Worm (Caenorhabditis elegans): Measurements from ENCODE around the gene rabx-5.

DNA sequence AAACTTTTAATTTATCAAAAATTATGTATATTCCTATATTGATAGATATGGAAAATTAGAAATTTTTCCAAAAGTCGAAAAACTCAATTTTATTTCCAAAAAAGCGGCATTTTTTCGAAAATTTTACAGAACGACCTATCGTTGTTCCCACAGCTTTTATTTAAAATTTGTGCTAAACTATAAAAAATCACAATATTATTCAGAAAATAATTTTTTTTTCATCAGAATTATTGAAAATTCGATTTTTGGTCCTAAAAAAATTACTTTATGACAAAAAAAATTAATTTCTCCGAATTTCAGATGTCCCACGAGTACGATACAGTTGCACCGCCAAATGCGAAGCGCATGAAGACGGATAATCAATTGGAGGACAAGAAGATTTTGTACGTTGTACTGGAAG lies 44.1 kb downstream of the rabx-5 start, which contains the start of gene emg-1:
- TF ChIP-seq vab-15 (tag; optimal IDR thresholded peaks at IDR 0.05) (no peak), lin-39 (tag; optimal IDR thresholded peaks at IDR 0.05) (no peak), rnt-1 (tag; optimal IDR thresholded peaks at IDR 0.05) (no peak), mdl-1 (tag; optimal IDR thresholded peaks at IDR 0.05) (no peak), fkh-10 (GFP tag; optimal IDR thresholded peaks at IDR 0.05) (no peak), sup-37 (GFP tag; optimal IDR thresholded peaks at IDR 0.05) (no peak), swsn-7 (tag; optimal IDR thresholded peaks at IDR 0.05) (no peak), ama-1 (optimal IDR thresholded peaks at IDR 0.05) (no peak), efl-3 (GFP tag; optimal IDR thresholded peaks at IDR 0.05) (no peak), lin-15B (tag; optimal IDR thresholded peaks at IDR 0.05) (no peak), ceh-82 (tag; optimal IDR thresholded peaks at IDR 0.05) (no peak)
